Worm (Caenorhabditis elegans) whole organism, L4 larva: Measurements from ENCODE around the gene F40F8.4.

Source experiments
- D1046.2 ChIP-seq: fragments of 200-800 bp; sonication (Bioruptor generic); IDR thresholded peaks from 2 replicates; pipeline ENCODE4 v1.3.6; 2022; ENCODE audit warnings: missing genetic modification characterization, missing compliant biosample characterization
- F26F4.8 ChIP-seq: fragments of 200-800 bp; sonication (Bioruptor generic); conservative IDR thresholded peaks from 2 replicates; pipeline ENCODE4 v1.3.6; 2022; ENCODE audit warnings: missing genetic modification characterization, missing compliant biosample characterization
- F37D6.2 ChIP-seq: sonication (generic microtip); optimal IDR thresholded peaks from 2 replicates; lab custom pipeline; 2016; ENCODE audit warnings: mild to moderate bottlenecking, missing genetic modification characterization, missing compliant biosample characterization
- T20F7.1 ChIP-seq: fragments of 200-800 bp; sonication (Bioruptor generic); optimal IDR thresholded peaks from 2 replicates; lab custom pipeline; 2018; ENCODE audit warnings: mild to moderate bottlenecking, missing genetic modification characterization, missing compliant biosample characterization
- Y105C5A.15 ChIP-seq: fragments of 200-800 bp; sonication (Bioruptor generic); IDR thresholded peaks from 2 replicates; pipeline ENCODE4 v1.3.6; 2022; ENCODE audit warnings: missing genetic modification characterization, missing compliant biosample characterization
- Y5F2A.4 ChIP-seq: fragments of 200-800 bp; sonication (Bioruptor generic); optimal IDR thresholded peaks from 2 replicates; lab custom pipeline; 2018; ENCODE audit warnings: mild to moderate bottlenecking, missing genetic modification characterization, missing compliant biosample characterization
- Y75B8A.6 ChIP-seq: fragments of 200-800 bp; sonication (Bioruptor generic); IDR thresholded peaks from 2 replicates; pipeline ENCODE4 v1.3.6; 2022; ENCODE audit warnings: missing genetic modification reagents, missing genetic modification characterization, missing compliant biosample characterization
- aha-1 ChIP-seq: fragments of 150-350 bp; peaks from one replicate; lab custom pipeline; 2014; ENCODE audit warnings: missing biosample characterization, missing genetic modification characterization
- arid-1 ChIP-seq: fragments of 200-800 bp; sonication (Bioruptor generic); conservative IDR thresholded peaks from 2 replicates; pipeline ENCODE4 v1.3.6; 2022; ENCODE audit warnings: missing genetic modification reagents, missing genetic modification characterization, missing compliant biosample characterization
- attf-4 ChIP-seq: sonication (generic microtip); optimal IDR thresholded peaks from 3 replicates; lab custom pipeline; 2017; ENCODE audit warnings: missing biosample characterization, missing genetic modification characterization
- ceh-20 ChIP-seq: fragments of 200-800 bp; sonication (Bioruptor generic); IDR thresholded peaks from 2 replicates; pipeline ENCODE4 v1.3.6; 2022; ENCODE audit warnings: missing genetic modification reagents, missing genetic modification characterization, missing compliant biosample characterization
- ceh-28 ChIP-seq: fragments of 150-350 bp; optimal IDR thresholded peaks from 2 replicates; lab custom pipeline; 2014; ENCODE audit warnings: missing biosample characterization, missing genetic modification reagents, missing genetic modification characterization
- ceh-82 ChIP-seq: sonication (generic microtip); optimal IDR thresholded peaks from 2 replicates; lab custom pipeline; 2017; ENCODE audit warnings: missing biosample characterization, missing genetic modification characterization
- daf-16 ChIP-seq, 3 experiments: sonication (generic microtip); optimal IDR thresholded peaks; 2 replicates each; lab custom pipeline; 2016 to 2017; ENCODE audit warnings: missing genetic modification characterization in 3 of 3, missing genetic modification reagents in 3 of 3, mild to moderate bottlenecking in 2 of 3, missing compliant biosample characterization in 2 of 3, missing biosample characterization in 1 of 3, moderate library complexity in 1 of 3
- dmd-6 ChIP-seq: fragments of 200-800 bp; sonication (Bioruptor generic); IDR thresholded peaks from 2 replicates; pipeline ENCODE4 v1.3.6; 2022; ENCODE audit warnings: missing genetic modification reagents, missing genetic modification characterization, missing compliant biosample characterization
- dpl-1 ChIP-seq: fragments of 150-350 bp; optimal IDR thresholded peaks from 2 replicates; lab custom pipeline; 2014; ENCODE audit warnings: missing biosample characterization, missing genetic modification reagents, missing genetic modification characterization
- dve-1 ChIP-seq: sonication (generic microtip); optimal IDR thresholded peaks from 2 replicates; lab custom pipeline; 2017; ENCODE audit warnings: antibody characterized with exemption, mild to moderate bottlenecking, missing genetic modification characterization, missing compliant biosample characterization; ENCODE audit not compliant: insufficient read depth
- egl-27 ChIP-seq: sonication (generic microtip); optimal IDR thresholded peaks from 3 replicates; lab custom pipeline; 2017; ENCODE audit warnings: missing biosample characterization, missing genetic modification reagents, missing genetic modification characterization
- fkh-10 ChIP-seq: fragments of 150-350 bp; optimal IDR thresholded peaks from 2 replicates; lab custom pipeline; 2014; ENCODE audit warnings: missing biosample characterization, missing genetic modification reagents, missing genetic modification characterization
- hlh-11 ChIP-seq: fragments of 200-800 bp; sonication (Bioruptor generic); optimal IDR thresholded peaks from 2 replicates; lab custom pipeline; 2018; ENCODE audit warnings: mild to moderate bottlenecking, missing genetic modification characterization, missing compliant biosample characterization
- hlh-30 ChIP-seq: sonication (generic microtip); optimal IDR thresholded peaks from 2 replicates; lab custom pipeline; 2017; ENCODE audit warnings: antibody characterized with exemption, mild to moderate bottlenecking, missing genetic modification characterization, missing compliant biosample characterization; ENCODE audit not compliant: insufficient read depth
- lim-7 ChIP-seq: fragments of 200-800 bp; sonication (Bioruptor generic); IDR thresholded peaks from 2 replicates; pipeline ENCODE4 v1.3.6; 2022; ENCODE audit warnings: missing genetic modification characterization, missing compliant biosample characterization
- lin-13 ChIP-seq: fragments of 150-350 bp; optimal IDR thresholded peaks from 2 replicates; lab custom pipeline; 2014; ENCODE audit warnings: missing biosample characterization, missing genetic modification reagents, missing genetic modification characterization
- lin-38 ChIP-seq: fragments of 200-800 bp; sonication (Bioruptor generic); IDR thresholded peaks from 2 replicates; pipeline ENCODE4 v1.3.6; 2022; ENCODE audit warnings: missing genetic modification reagents, missing genetic modification characterization, missing compliant biosample characterization
- lir-3 ChIP-seq: sonication (generic microtip); optimal IDR thresholded peaks from 2 replicates; lab custom pipeline; 2016; ENCODE audit warnings: mild to moderate bottlenecking, missing genetic modification characterization, missing compliant biosample characterization
- lsy-2 ChIP-seq, 2 experiments: fragments of 150-350 bp in 1 of 2; sonication (generic microtip) in 1 of 2; optimal IDR thresholded peaks; 2 replicates each; lab custom pipeline; 2014 to 2017; ENCODE audit warnings: missing biosample characterization in 2 of 2, missing genetic modification characterization in 2 of 2
- madf-9 ChIP-seq: fragments of 200-800 bp; sonication (Bioruptor generic); conservative IDR thresholded peaks from 2 replicates; pipeline ENCODE4 v1.3.6; 2022; ENCODE audit warnings: missing genetic modification reagents, missing genetic modification characterization, missing compliant biosample characterization
- mdt-29 ChIP-seq: fragments of 200-800 bp; sonication (Bioruptor generic); IDR thresholded peaks from 2 replicates; pipeline ENCODE4 v1.3.6; 2022; ENCODE audit warnings: missing genetic modification reagents, missing genetic modification characterization, missing compliant biosample characterization
- mep-1 ChIP-seq: fragments of 150-350 bp; sonication (generic microtip); optimal IDR thresholded peaks from 3 replicates; lab custom pipeline; 2014; ENCODE audit warnings: missing biosample characterization, missing genetic modification characterization
- mes-2 ChIP-seq: sonication (generic microtip); optimal IDR thresholded peaks from 2 replicates; lab custom pipeline; 2016; ENCODE audit warnings: missing genotype, mild to moderate bottlenecking, missing genetic modification characterization, missing compliant biosample characterization; ENCODE audit not compliant: poor library complexity, severe bottlenecking
- mxl-3 ChIP-seq: fragments of 200-800 bp; sonication (Bioruptor generic); optimal IDR thresholded peaks from 2 replicates; lab custom pipeline; 2018; ENCODE audit warnings: mild to moderate bottlenecking, missing genetic modification characterization, missing compliant biosample characterization
- nhr-10 ChIP-seq: fragments of 150-350 bp; optimal IDR thresholded peaks from 2 replicates; lab custom pipeline; 2014; ENCODE audit warnings: missing biosample characterization, missing genetic modification characterization
- nhr-102 ChIP-seq: sonication (generic microtip); optimal IDR thresholded peaks from 2 replicates; lab custom pipeline; 2016; ENCODE audit warnings: mild to moderate bottlenecking, missing genetic modification characterization, moderate library complexity, missing compliant biosample characterization
- nhr-28 ChIP-seq: fragments of 150-350 bp; optimal IDR thresholded peaks from 2 replicates; lab custom pipeline; 2014; ENCODE audit warnings: missing biosample characterization, missing genetic modification characterization
- nhr-41 ChIP-seq: fragments of 200-800 bp; sonication (Bioruptor generic); IDR thresholded peaks from 2 replicates; pipeline ENCODE4 v1.3.6; 2022; ENCODE audit warnings: missing genetic modification reagents, missing genetic modification characterization, missing compliant biosample characterization
- nhr-6 ChIP-seq: fragments of 150-350 bp; optimal IDR thresholded peaks from 2 replicates; lab custom pipeline; 2014; ENCODE audit warnings: missing biosample characterization, missing genetic modification characterization
- nhr-76 ChIP-seq: fragments of 150-350 bp; optimal IDR thresholded peaks from 2 replicates; lab custom pipeline; 2014; ENCODE audit warnings: missing biosample characterization, missing genetic modification characterization
- nhr-77 ChIP-seq: fragments of 150-350 bp; optimal IDR thresholded peaks from 2 replicates; lab custom pipeline; 2014; ENCODE audit warnings: missing biosample characterization, missing genetic modification characterization
- snpc-4 ChIP-seq: fragments of 150-350 bp; optimal IDR thresholded peaks from 2 replicates; lab custom pipeline; 2014; ENCODE audit warnings: missing biosample characterization, missing genetic modification characterization
- unc-62 ChIP-seq, 3 experiments: fragments of 150-350 bp in 1 of 3; sonication (generic microtip); optimal IDR thresholded peaks in 2 of 3; peaks in 1 of 3; 1 replicate in 1 of 3; 2 replicates in 2 of 3; lab custom pipeline; 2014 to 2017; ENCODE audit warnings: missing biosample characterization in 3 of 3, missing genetic modification characterization in 3 of 3, missing genetic modification reagents in 3 of 3, missing genotype in 1 of 3
- vab-7 ChIP-seq: fragments of 200-800 bp; sonication (Bioruptor generic); IDR thresholded peaks from 2 replicates; pipeline ENCODE4 v1.3.6; 2022; ENCODE audit warnings: missing genetic modification reagents, missing genetic modification characterization, missing compliant biosample characterization
- ztf-11 ChIP-seq: fragments of 150-350 bp; optimal IDR thresholded peaks from 2 replicates; lab custom pipeline; 2014; ENCODE audit warnings: missing biosample characterization, missing genetic modification characterization

F40F8.4 gene

ce11 chrII:11135773-11136172 lies 4.3 kb downstream of the F40F8.4 start:
- TF ChIP-seq lsy-2 (tag; optimal IDR thresholded peaks at IDR 0.05; lab: Kevin White, UChicago) (no peak), madf-9 (GFP tag; lab: Robert Waterston, UW) (no peak), lir-3 (no peak), Y105C5A.15 (GFP tag; lab: Robert Waterston, UW) (no peak), daf-16 (GFP tag; optimal IDR thresholded peaks at IDR 0.05; lab: Kevin White, UChicago) (peak in 1 of 2 experiments; percentile 67), daf-16 (tag; optimal IDR thresholded peaks at IDR 0.05; lab: Kevin White, UChicago) (peak; percentile 82), attf-4 (tag; lab: Kevin White, UChicago) (no peak), mdt-29 (GFP tag; lab: Robert Waterston, UW) (no peak), mxl-3 (GFP tag; lab: Kevin White, UChicago) (no peak), Y75B8A.6 (GFP tag; lab: Robert Waterston, UW) (no peak), unc-62 (GFP tag; optimal IDR thresholded peaks at IDR 0.05 in 1 of 2; lab: Kevin White, UChicago) (peak in 1 of 2 experiments; percentile 95), unc-62 (tag; optimal IDR thresholded peaks at IDR 0.05; lab: Kevin White, UChicago) (no peak), dpl-1 (no peak), nhr-6 (tag; lab: Kevin White, UChicago) (no peak), hlh-11 (tag; lab: Kevin White, UChicago) (peak; percentile 22), vab-7 (GFP tag; lab: Robert Waterston, UW) (no peak), aha-1 (tag; lab: Kevin White, UChicago) (no peak), hlh-30 (peak; percentile 32), fkh-10 (GFP tag; lab: Kevin White, UChicago) (no peak), snpc-4 (no peak)
- TF ChIP-seq, all 104 proteins: peak for 4

ce11 chrII:11134828-11135227 lies 5.2 kb downstream of the F40F8.4 start, which contains the start of gene F40F8.5:
TSS of gene F40F8.5 (minus strand) at chrII:11134928.
- no peak for TF ChIP-seq dve-1 (tag; lab: Kevin White, UChicago)
- TF ChIP-seq nhr-41 (GFP tag; lab: Robert Waterston, UW) = no peak
- TF ChIP-seq F37D6.2 (tag; lab: Kevin White, UChicago) = no peak
- TF ChIP-seq nhr-10 = no peak
- TF ChIP-seq lsy-2 (tag; optimal IDR thresholded peaks at IDR 0.05; lab: Kevin White, UChicago) = no peak
- no peak for TF ChIP-seq egl-27 (tag; lab: Kevin White, UChicago)
- no peak for TF ChIP-seq lin-38 (GFP tag; lab: Robert Waterston, UW)
- TF ChIP-seq ztf-11 = no peak

DNA sequence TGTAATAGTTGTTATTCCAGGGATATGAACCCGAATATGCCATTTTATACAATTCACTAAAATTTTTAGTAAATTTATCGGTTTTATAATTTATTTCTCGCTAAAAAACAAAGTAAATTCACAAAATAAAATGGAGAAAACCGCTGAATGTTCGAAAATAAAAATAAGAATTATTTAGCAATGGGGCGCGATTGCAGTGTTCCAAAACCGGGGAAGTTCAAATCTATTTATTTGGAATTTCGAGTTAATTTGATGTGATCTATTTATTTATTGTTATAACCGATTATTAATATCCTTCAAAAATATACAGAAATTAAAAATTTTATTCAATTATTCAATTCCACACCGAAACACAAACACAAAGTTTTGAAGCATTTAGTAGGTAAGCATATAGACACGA lies 7.5 kb downstream of the F40F8.4 start, which contains the start of gene F40F8.11:
TSS of gene F40F8.11 (minus strand) at position 49 of the 400 bp plus-strand sequence.
- TF ChIP-seq nhr-76 = no peak
- TF ChIP-seq T20F7.1 (GFP tag; lab: Kevin White, UChicago) = no peak
- no peak for TF ChIP-seq F26F4.8 (GFP tag; lab: Robert Waterston, UW)
- TF ChIP-seq nhr-28 = peak; percentile 1
- TF ChIP-seq mes-2 = peak; percentile 68
- no peak for TF ChIP-seq dmd-6 (GFP tag; lab: Robert Waterston, UW)
- TF ChIP-seq dve-1 (tag; lab: Kevin White, UChicago) = peak; percentile 66
- TF ChIP-seq nhr-102 (tag; lab: Kevin White, UChicago) = peak; percentile 11
- TF ChIP-seq D1046.2 (GFP tag; lab: Robert Waterston, UW) = no peak
- TF ChIP-seq lsy-2 (tag; optimal IDR thresholded peaks at IDR 0.05; lab: Kevin White, UChicago) = peak in 1 of 2 experiments; percentile 82
- TF ChIP-seq lin-38 (GFP tag; lab: Robert Waterston, UW) = peak; percentile 93
- TF ChIP-seq lim-7 = no peak
- TF ChIP-seq aha-1 (tag; lab: Kevin White, UChicago) = peak; percentile 8
- peak; percentile 86 for TF ChIP-seq dpl-1
- TF ChIP-seq ceh-28 (tag; lab: Kevin White, UChicago) = no peak
- TF ChIP-seq lin-13 (GFP tag; lab: Kevin White, UChicago) = no peak
- peak; percentile 25 for TF ChIP-seq hlh-30
- TF ChIP-seq nhr-77 (tag; lab: Kevin White, UChicago) = peak; percentile 23
- TF ChIP-seq Y5F2A.4 (GFP tag; lab: Kevin White, UChicago) = no peak
- no peak for TF ChIP-seq ceh-20 (GFP tag; lab: Robert Waterston, UW)
- TF ChIP-seq mdt-29 (GFP tag; lab: Robert Waterston, UW) = no peak
- no peak for TF ChIP-seq arid-1 (GFP tag; lab: Robert Waterston, UW)
- no peak for TF ChIP-seq vab-7 (GFP tag; lab: Robert Waterston, UW)
- peak; percentile 21 for TF ChIP-seq mep-1
- peak in 1 of 2 experiments; percentile 44 for TF ChIP-seq daf-16 (GFP tag; optimal IDR thresholded peaks at IDR 0.05; lab: Kevin White, UChicago)
- TF ChIP-seq daf-16 (tag; optimal IDR thresholded peaks at IDR 0.05; lab: Kevin White, UChicago) = peak; percentile 32
- TF ChIP-seq ceh-82 (tag; lab: Kevin White, UChicago) = no peak
